Fruit fly (Drosophila melanogaster): ENCODE measurements around the gene CG15199.

CG15199 gene

dm6 chrX:11136587-11137512 is 4.8 kb downstream of the CG15199 start, which contains the start of gene Klp10A:
Klp10A (minus strand) TSS chrX:11137118.
- no peak for TF ChIP-seq Eip75B (GFP tag; optimal IDR thresholded peaks at IDR 0.05)
- no peak for TF ChIP-seq Gug (GFP tag; IDR thresholded peaks at IDR 0.05)
- no peak for TF ChIP-seq Lpt (GFP tag; optimal IDR thresholded peaks at IDR 0.05)
- no peak for TF ChIP-seq fd85E (GFP tag; optimal IDR thresholded peaks at IDR 0.05)
- peak; percentile 77 for TF ChIP-seq Eip78C (GFP tag)
- TF ChIP-seq CG34406 (GFP tag; optimal IDR thresholded peaks at IDR 0.05): no peak
- TF ChIP-seq CG1621 (tag; optimal IDR thresholded peaks at IDR 0.05): no peak
- no peak for TF ChIP-seq Smox (GFP tag; optimal IDR thresholded peaks at IDR 0.05)
- no peak for TF ChIP-seq CG6163 (GFP tag; IDR thresholded peaks at IDR 0.05)
- no peak for TF ChIP-seq CG15336 (GFP tag; IDR thresholded peaks at IDR 0.05)
- TF ChIP-seq Sox15 (GFP tag; optimal IDR thresholded peaks at IDR 0.05): no peak
- TF ChIP-seq CG11762 (GFP tag; optimal IDR thresholded peaks at IDR 0.05; ENCODE audit: insufficient read depth): peak; percentile 1
- TF ChIP-seq Ets21C (GFP tag; optimal IDR thresholded peaks at IDR 0.05): no peak
- peak; percentile 1 for TF ChIP-seq Hr39 (GFP tag; optimal IDR thresholded peaks at IDR 0.05)
- no peak for TF ChIP-seq OdsH (GFP tag; optimal IDR thresholded peaks at IDR 0.05)
- TF ChIP-seq dsx (GFP tag; optimal IDR thresholded peaks at IDR 0.05; ENCODE audit: poor library complexity, severe bottlenecking): no peak
- TF ChIP-seq Sox102F (GFP tag; optimal IDR thresholded peaks at IDR 0.05): no peak
- no peak for TF ChIP-seq CG8119 (GFP tag; IDR thresholded peaks at IDR 0.05)
- peak; percentile 76 for TF ChIP-seq svp (GFP tag)
- TF ChIP-seq Ets96B (tag; optimal IDR thresholded peaks at IDR 0.05): no peak
- TF ChIP-seq CG8319 (GFP tag; optimal IDR thresholded peaks at IDR 0.05): peak; percentile 2
- no peak for TF ChIP-seq CG16779 (tag; optimal IDR thresholded peaks at IDR 0.05)
- TF ChIP-seq CG3032 (tag; optimal IDR thresholded peaks at IDR 0.05): no peak
- TF ChIP-seq Sox14 (GFP tag; optimal IDR thresholded peaks at IDR 0.05): peak; percentile 51
- TF ChIP-seq Met (GFP tag; optimal IDR thresholded peaks at IDR 0.05): peak; percentile 39
- no peak for TF ChIP-seq Hr4 (GFP tag; optimal IDR thresholded peaks at IDR 0.05)
- peak; percentile 39 for TF ChIP-seq cyc (GFP tag; optimal IDR thresholded peaks at IDR 0.05)
- TF ChIP-seq acj6 (GFP tag; optimal IDR thresholded peaks at IDR 0.05): peak; percentile 4
- TF ChIP-seq achi (GFP tag; optimal IDR thresholded peaks at IDR 0.05): peak; percentile 34
- no peak for TF ChIP-seq CG32006 (GFP tag; optimal IDR thresholded peaks at IDR 0.05)
- TF ChIP-seq CG6276 (GFP tag; optimal IDR thresholded peaks at IDR 0.05): no peak
- TF ChIP-seq salr (GFP tag; optimal IDR thresholded peaks at IDR 0.05): no peak
- no peak for TF ChIP-seq fd59A (GFP tag; optimal IDR thresholded peaks at IDR 0.05)
- peak; percentile 2 for TF ChIP-seq CG9139 (GFP tag; optimal IDR thresholded peaks at IDR 0.05)
- TF ChIP-seq fkh (GFP tag; optimal IDR thresholded peaks at IDR 0.05): peak; percentile 31
- no peak for TF ChIP-seq spab (GFP tag; optimal IDR thresholded peaks at IDR 0.05)
- no peak for TF ChIP-seq CG10669 (GFP tag; optimal IDR thresholded peaks at IDR 0.05)
- no peak for TF ChIP-seq Blimp-1 (GFP tag; optimal IDR thresholded peaks at IDR 0.05)
- peak; percentile 37 for TF ChIP-seq topi (GFP tag; optimal IDR thresholded peaks at IDR 0.05)
- no peak for TF ChIP-seq CG6792 (GFP tag; optimal IDR thresholded peaks at IDR 0.05)
- no peak for TF ChIP-seq CG4318 (GFP tag; optimal IDR thresholded peaks at IDR 0.05)
- TF ChIP-seq CG11294 (GFP tag; IDR thresholded peaks at IDR 0.05): no peak
- peak; percentile 35 for TF ChIP-seq esn (GFP tag; optimal IDR thresholded peaks at IDR 0.05)
- no peak for TF ChIP-seq CG11902 (GFP tag; optimal IDR thresholded peaks at IDR 0.05)
- TF ChIP-seq ss (GFP tag; optimal IDR thresholded peaks at IDR 0.05): no peak
- TF ChIP-seq Hr38 (GFP tag; optimal IDR thresholded peaks at IDR 0.05): no peak
- TF ChIP-seq CG6808 (GFP tag; optimal IDR thresholded peaks at IDR 0.05): no peak
- no peak for TF ChIP-seq CG6854 (GFP tag; optimal IDR thresholded peaks at IDR 0.05)
- no peak for TF ChIP-seq pdm3 (GFP tag; optimal IDR thresholded peaks at IDR 0.05)
- peak; percentile 87 for TF ChIP-seq vri (GFP tag; optimal IDR thresholded peaks at IDR 0.05)
